Fruit fly (Drosophila melanogaster) whole organism, prepupa: ENCODE data around the gene CG46427.

Experiments used
- CG10631 ChIP-seq: fragments of 200-800 bp; sonication (Bioruptor generic); optimal IDR thresholded peaks from 2 replicates; lab custom pipeline; 2016; ENCODE audit warnings: missing biosample characterization, missing genetic modification characterization
- CG11294 ChIP-seq: fragments of 200-800 bp; sonication (Bioruptor generic); IDR thresholded peaks from 2 replicates; pipeline ENCODE4 v1.3.6; 2022; ENCODE audit warnings: missing biosample characterization, missing genetic modification characterization
- CG11762 ChIP-seq: fragments of 200-800 bp; sonication (Bioruptor generic); optimal IDR thresholded peaks from 3 replicates; lab custom pipeline; 2016; ENCODE audit warnings: missing biosample characterization, missing genetic modification characterization; ENCODE audit not compliant: insufficient read depth
- CG15336 ChIP-seq: fragments of 200-800 bp; sonication (Bioruptor generic); IDR thresholded peaks from 2 replicates; pipeline ENCODE4 v1.3.6; 2022; ENCODE audit warnings: missing biosample characterization, missing genetic modification characterization
- CG1621 ChIP-seq: fragments of 200-800 bp; sonication (Bioruptor generic); optimal IDR thresholded peaks from 3 replicates; lab custom pipeline; 2018; ENCODE audit warnings: missing biosample characterization, mild to moderate bottlenecking, missing genetic modification characterization
- CG16779 ChIP-seq: fragments of 200-800 bp; sonication (Bioruptor generic); optimal IDR thresholded peaks from 3 replicates; lab custom pipeline; 2017; ENCODE audit warnings: missing biosample characterization, mild to moderate bottlenecking, missing genetic modification characterization
- CG3032 ChIP-seq: fragments of 200-800 bp; optimal IDR thresholded peaks from 2 replicates; lab custom pipeline; 2019; ENCODE audit warnings: missing biosample characterization, mild to moderate bottlenecking, missing genetic modification characterization, moderate library complexity
- CG31627 ChIP-seq: fragments of 200-800 bp; sonication (Bioruptor generic); optimal IDR thresholded peaks from 3 replicates; lab custom pipeline; 2016; ENCODE audit warnings: missing biosample characterization, missing genetic modification characterization
- CG32006 ChIP-seq: fragments of 200-800 bp; sonication (Bioruptor generic); optimal IDR thresholded peaks from 3 replicates; lab custom pipeline; 2017; ENCODE audit warnings: missing biosample characterization, mild to moderate bottlenecking, missing genetic modification characterization
- CG34406 ChIP-seq: fragments of 200-800 bp; sonication (Bioruptor generic); optimal IDR thresholded peaks from 3 replicates; lab custom pipeline; 2016; ENCODE audit warnings: missing biosample characterization, missing genetic modification characterization
- CG3919 ChIP-seq: fragments of 200-800 bp; sonication (Bioruptor generic); optimal IDR thresholded peaks from 3 replicates; lab custom pipeline; 2016; ENCODE audit warnings: missing biosample characterization, missing genetic modification characterization
- CG4318 ChIP-seq: fragments of 200-800 bp; sonication (Bioruptor generic); optimal IDR thresholded peaks from 3 replicates; lab custom pipeline; 2017; ENCODE audit warnings: missing biosample characterization, mild to moderate bottlenecking, missing genetic modification characterization
- CG6163 ChIP-seq: fragments of 200-800 bp; sonication (Bioruptor generic); IDR thresholded peaks from 3 replicates; pipeline ENCODE4 v1.3.6; 2022; ENCODE audit warnings: missing biosample characterization, missing genetic modification characterization
- CG6276 ChIP-seq: fragments of 200-800 bp; sonication (Bioruptor generic); optimal IDR thresholded peaks from 2 replicates; lab custom pipeline; 2017; ENCODE audit warnings: missing biosample characterization, mild to moderate bottlenecking, missing genetic modification characterization
- CG6792 ChIP-seq: fragments of 200-800 bp; sonication (Bioruptor generic); optimal IDR thresholded peaks from 3 replicates; lab custom pipeline; 2016; ENCODE audit warnings: missing biosample characterization, missing genetic modification characterization
- CG6854 ChIP-seq: fragments of 200-800 bp; sonication (Bioruptor generic); optimal IDR thresholded peaks from 2 replicates; lab custom pipeline; 2017; ENCODE audit warnings: missing biosample characterization, mild to moderate bottlenecking, missing genetic modification characterization
- CG7368 ChIP-seq: fragments of 200-800 bp; sonication (Bioruptor generic); optimal IDR thresholded peaks from 3 replicates; lab custom pipeline; 2016; ENCODE audit warnings: missing biosample characterization, missing genetic modification characterization
- CG8119 ChIP-seq: fragments of 200-800 bp; sonication (Bioruptor generic); IDR thresholded peaks from 3 replicates; pipeline ENCODE4 v1.3.6; 2022; ENCODE audit warnings: missing biosample characterization, missing genetic modification characterization
- CG8632 ChIP-seq: fragments of 200-800 bp; sonication (Bioruptor generic); optimal IDR thresholded peaks from 3 replicates; lab custom pipeline; 2016; ENCODE audit warnings: missing biosample characterization, missing genetic modification characterization
- CG9139 ChIP-seq: fragments of 200-800 bp; sonication (Bioruptor generic); optimal IDR thresholded peaks from 3 replicates; lab custom pipeline; 2017; ENCODE audit warnings: missing biosample characterization, mild to moderate bottlenecking, missing genetic modification characterization
- Eip75B ChIP-seq: fragments of 200-800 bp; sonication (Bioruptor generic); optimal IDR thresholded peaks from 3 replicates; lab custom pipeline; 2016; ENCODE audit warnings: missing biosample characterization, missing genetic modification characterization
- Eip78C ChIP-seq: fragments of 200-800 bp; sonication (Bioruptor generic); peaks from one replicate; lab custom pipeline; 2016; ENCODE audit warnings: missing biosample characterization, missing genetic modification characterization
- Eip93F ChIP-seq: fragments of 200-800 bp; sonication (Bioruptor generic); optimal IDR thresholded peaks from 2 replicates; lab custom pipeline; 2016; ENCODE audit warnings: missing biosample characterization, mild to moderate bottlenecking, missing genetic modification characterization
- Ets21C ChIP-seq: fragments of 200-800 bp; sonication (Bioruptor generic); optimal IDR thresholded peaks from 3 replicates; lab custom pipeline; 2016; ENCODE audit warnings: missing biosample characterization, missing genetic modification characterization
- Ets96B ChIP-seq: fragments of 200-800 bp; optimal IDR thresholded peaks from 2 replicates; lab custom pipeline; 2019; ENCODE audit warnings: missing biosample characterization, mild to moderate bottlenecking, missing genetic modification characterization, moderate library complexity
- Gug ChIP-seq: fragments of 200-800 bp; sonication (Bioruptor generic); IDR thresholded peaks from 2 replicates; pipeline ENCODE4 v1.3.6; 2022; ENCODE audit warnings: missing biosample characterization, missing genetic modification characterization
- Hr39 ChIP-seq: fragments of 200-800 bp; sonication (Bioruptor generic); optimal IDR thresholded peaks from 2 replicates; lab custom pipeline; 2016; ENCODE audit warnings: missing biosample characterization, missing genetic modification characterization
- OdsH ChIP-seq: fragments of 200-800 bp; sonication (Bioruptor generic); optimal IDR thresholded peaks from 3 replicates; lab custom pipeline; 2016; ENCODE audit warnings: missing biosample characterization, missing genetic modification characterization
- Smox ChIP-seq: fragments of 200-800 bp; sonication (Bioruptor generic); optimal IDR thresholded peaks from 3 replicates; lab custom pipeline; 2016; ENCODE audit warnings: missing biosample characterization, missing genetic modification characterization
- Sox102F ChIP-seq: fragments of 200-800 bp; sonication (Bioruptor generic); optimal IDR thresholded peaks from 2 replicates; lab custom pipeline; 2016; ENCODE audit warnings: missing biosample characterization, mild to moderate bottlenecking, missing genetic modification characterization
- Sox14 ChIP-seq: fragments of 200-800 bp; sonication (Bioruptor generic); optimal IDR thresholded peaks from 3 replicates; lab custom pipeline; 2016; ENCODE audit warnings: missing biosample characterization, missing genetic modification characterization
- achi ChIP-seq: fragments of 200-800 bp; sonication (Bioruptor generic); optimal IDR thresholded peaks from 3 replicates; lab custom pipeline; 2016; ENCODE audit warnings: missing biosample characterization, missing genetic modification characterization
- acj6 ChIP-seq: fragments of 200-800 bp; sonication (Bioruptor generic); optimal IDR thresholded peaks from 3 replicates; lab custom pipeline; 2016; ENCODE audit warnings: missing biosample characterization, missing genetic modification characterization
- dac ChIP-seq: fragments of 200-800 bp; sonication (Bioruptor generic); optimal IDR thresholded peaks from 2 replicates; lab custom pipeline; 2017; ENCODE audit warnings: missing biosample characterization, mild to moderate bottlenecking, missing genetic modification characterization
- dsx ChIP-seq: fragments of 200-800 bp; optimal IDR thresholded peaks from 3 replicates; lab custom pipeline; 2019; ENCODE audit warnings: missing biosample characterization, mild to moderate bottlenecking, missing genetic modification characterization, moderate library complexity; ENCODE audit not compliant: poor library complexity, severe bottlenecking
- eg ChIP-seq: fragments of 200-800 bp; sonication (Bioruptor generic); IDR thresholded peaks from 3 replicates; pipeline ENCODE4 v1.3.6; 2022; ENCODE audit warnings: missing biosample characterization, missing genetic modification characterization
- esn ChIP-seq: fragments of 200-800 bp; sonication (Bioruptor generic); optimal IDR thresholded peaks from 2 replicates; lab custom pipeline; 2016; ENCODE audit warnings: missing biosample characterization, mild to moderate bottlenecking, missing genetic modification characterization, moderate library complexity
- fd59A ChIP-seq: fragments of 200-800 bp; sonication (Bioruptor generic); optimal IDR thresholded peaks from 2 replicates; lab custom pipeline; 2017; ENCODE audit warnings: missing biosample characterization, mild to moderate bottlenecking, missing genetic modification characterization, missing genetic modification reagents
- fd85E ChIP-seq: fragments of 200-800 bp; sonication (Bioruptor generic); optimal IDR thresholded peaks from 3 replicates; lab custom pipeline; 2016; ENCODE audit warnings: missing biosample characterization, missing genetic modification characterization
- fkh ChIP-seq: fragments of 200-800 bp; sonication (Bioruptor generic); optimal IDR thresholded peaks from 3 replicates; lab custom pipeline; 2017; ENCODE audit warnings: missing biosample characterization, mild to moderate bottlenecking, missing genetic modification characterization, moderate library complexity
- lz ChIP-seq: fragments of 200-800 bp; sonication (Bioruptor generic); optimal IDR thresholded peaks from 3 replicates; lab custom pipeline; 2016; ENCODE audit warnings: missing biosample characterization, missing genetic modification characterization
- net ChIP-seq: fragments of 200-800 bp; sonication (Bioruptor generic); optimal IDR thresholded peaks from 3 replicates; lab custom pipeline; 2016; ENCODE audit warnings: missing biosample characterization, missing genetic modification characterization
- pdm3 ChIP-seq: fragments of 200-800 bp; sonication (Bioruptor generic); optimal IDR thresholded peaks from 3 replicates; lab custom pipeline; 2016; ENCODE audit warnings: missing biosample characterization, missing genetic modification characterization
- salr ChIP-seq, 2 experiments: fragments of 200-800 bp; sonication (Bioruptor generic); optimal IDR thresholded peaks; 3 replicates each; lab custom pipeline; 2016 to 2018; ENCODE audit warnings: missing biosample characterization in 2 of 2, missing genetic modification characterization in 2 of 2, mild to moderate bottlenecking in 1 of 2
- spab ChIP-seq: fragments of 200-800 bp; sonication (Bioruptor generic); optimal IDR thresholded peaks from 2 replicates; lab custom pipeline; 2017; ENCODE audit warnings: missing biosample characterization, mild to moderate bottlenecking, missing genetic modification characterization, missing genetic modification reagents
- ss ChIP-seq, 2 experiments: fragments of 200-800 bp; sonication (Bioruptor generic); optimal IDR thresholded peaks; 2 replicates in 1 of 2; 3 replicates in 1 of 2; lab custom pipeline; 2017 to 2018; ENCODE audit warnings: mild to moderate bottlenecking in 2 of 2, missing biosample characterization in 2 of 2, missing genetic modification characterization in 2 of 2, moderate library complexity in 1 of 2
- svp ChIP-seq: fragments of 200-800 bp; sonication (Bioruptor generic); peaks from one replicate; lab custom pipeline; 2016; ENCODE audit warnings: missing biosample characterization, missing genetic modification characterization
- topi ChIP-seq: fragments of 200-800 bp; sonication (Bioruptor generic); optimal IDR thresholded peaks from 3 replicates; lab custom pipeline; 2016; ENCODE audit warnings: missing biosample characterization, missing genetic modification characterization
- vri ChIP-seq: fragments of 200-800 bp; sonication (Bioruptor generic); optimal IDR thresholded peaks from 3 replicates; lab custom pipeline; 2016; ENCODE audit warnings: missing biosample characterization, mild to moderate bottlenecking, missing genetic modification characterization

Gene CG46427

DNA sequence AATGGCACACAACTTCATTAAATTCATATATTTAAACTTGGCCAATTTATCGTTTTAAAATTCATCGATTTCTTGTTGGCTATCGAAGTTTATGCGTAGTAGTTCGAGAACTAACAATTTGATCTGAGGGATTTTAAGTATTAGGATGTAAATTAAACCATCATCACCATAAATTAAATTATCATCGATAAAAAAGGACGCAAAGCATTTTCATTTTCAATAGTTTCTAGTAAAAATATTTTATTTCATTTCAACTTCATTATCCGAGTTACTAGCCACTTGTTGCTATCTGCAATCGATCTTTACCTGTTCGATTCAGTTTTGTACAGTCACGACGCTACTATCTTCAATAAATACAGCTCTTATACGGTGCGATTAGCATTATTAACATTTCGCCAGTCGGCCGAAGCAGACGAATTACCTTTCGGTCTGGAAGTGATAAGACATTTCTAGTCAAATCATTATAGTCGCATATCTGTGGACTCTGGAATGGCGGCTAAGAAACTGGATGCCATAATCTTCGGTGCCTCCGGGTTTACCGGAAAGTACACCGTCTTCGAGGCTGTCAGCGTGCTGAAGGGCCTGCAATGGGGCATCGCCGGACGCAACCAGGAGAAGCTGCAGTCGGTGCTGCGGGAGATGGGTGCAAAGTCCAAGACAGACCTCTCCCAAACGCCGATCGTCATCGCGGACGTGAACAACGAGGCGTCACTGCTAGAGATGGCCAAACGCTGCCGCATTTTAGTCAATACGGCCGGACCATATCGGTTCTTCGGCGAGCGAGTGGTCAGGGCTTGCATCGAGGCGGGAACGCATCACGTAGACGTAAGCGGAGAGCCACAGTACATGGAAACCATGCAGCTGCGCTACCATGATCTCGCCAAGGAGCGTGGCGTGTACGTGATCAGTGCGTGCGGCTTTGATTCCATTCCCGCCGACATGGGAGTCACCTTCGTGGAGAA lies 32.4 kb downstream of the CG46427 start, which contains the start of gene CG5167:
Gene CG5167, plus strand, starts transcription at position 298 of the 962 bp plus-strand sequence.
- peak; percentile 26 for TF ChIP-seq CG31627 (GFP tag; lab: Kevin White, UChicago)
- TF ChIP-seq Eip93F: peak; percentile 21
- peak; percentile 87 for TF ChIP-seq Eip78C (GFP tag; lab: Kevin White, UChicago)
- no peak; the same call in 1 of the 2 replicates for TF ChIP-seq Gug (GFP tag; lab: Robert Waterston, UW)
- no peak for TF ChIP-seq Ets21C (GFP tag; lab: Kevin White, UChicago)
- no peak for TF ChIP-seq CG32006 (GFP tag; lab: Kevin White, UChicago)
- no peak for TF ChIP-seq CG6792 (GFP tag; lab: Kevin White, UChicago)
- TF ChIP-seq pdm3 (GFP tag; lab: Kevin White, UChicago): no peak
- TF ChIP-seq net (GFP tag; lab: Kevin White, UChicago): peak; percentile 76
- TF ChIP-seq CG4318 (GFP tag; lab: Kevin White, UChicago): no peak
- TF ChIP-seq CG15336: peak; percentile 42; the same call in 1 of the 2 replicates
- TF ChIP-seq CG8119: peak; percentile 59
- peak; percentile 25 for TF ChIP-seq Ets96B
- TF ChIP-seq salr (GFP tag; optimal IDR thresholded peaks at IDR 0.05; lab: Kevin White, UChicago): peak; percentile 41 to 50
- peak; percentile 20 for TF ChIP-seq CG8632 (GFP tag; lab: Kevin White, UChicago)
- TF ChIP-seq Smox (GFP tag; lab: Kevin White, UChicago): no peak
- TF ChIP-seq CG10631: no peak
- TF ChIP-seq OdsH (GFP tag; lab: Kevin White, UChicago): no peak
- peak; percentile 46 for TF ChIP-seq Sox102F (GFP tag; lab: Kevin White, UChicago)
- TF ChIP-seq CG6854 (GFP tag; lab: Kevin White, UChicago): peak; percentile 59
- TF ChIP-seq CG3032 (tag; lab: Kevin White, UChicago): peak; percentile 7
- peak; percentile 43 for TF ChIP-seq CG3919 (GFP tag; lab: Kevin White, UChicago)
- TF ChIP-seq CG9139 (GFP tag; lab: Kevin White, UChicago): peak; percentile 87
- peak; percentile 25 for TF ChIP-seq fkh (GFP tag; lab: Kevin White, UChicago)
- no peak for TF ChIP-seq dac (GFP tag; lab: Kevin White, UChicago)
- TF ChIP-seq Sox14 (GFP tag; lab: Kevin White, UChicago): peak; percentile 19
- TF ChIP-seq achi (GFP tag; lab: Kevin White, UChicago): peak; percentile 32
- peak; percentile 70 for TF ChIP-seq eg (GFP tag; lab: Robert Waterston, UW)
- TF ChIP-seq CG7368: no peak
- peak; percentile 92 for TF ChIP-seq CG6276
- peak; percentile 58 for TF ChIP-seq lz (GFP tag; lab: Kevin White, UChicago)
- TF ChIP-seq spab (GFP tag; lab: Kevin White, UChicago): peak; percentile 54
- TF ChIP-seq ss (GFP tag; optimal IDR thresholded peaks at IDR 0.05; lab: Kevin White, UChicago): peak; percentile 84 to 89
- peak; percentile 69 for TF ChIP-seq svp (GFP tag; lab: Kevin White, UChicago)
- TF ChIP-seq CG11762 (GFP tag; lab: Kevin White, UChicago): peak; percentile 50
- peak; percentile 46 for TF ChIP-seq Eip75B (GFP tag; lab: Kevin White, UChicago)
- TF ChIP-seq dsx: peak; percentile 2
- peak; percentile 87 for TF ChIP-seq CG16779 (tag; lab: Kevin White, UChicago)
- TF ChIP-seq CG11294 (GFP tag; lab: Robert Waterston, UW): no peak
- peak; percentile 16 for TF ChIP-seq vri (GFP tag; lab: Kevin White, UChicago)
- peak; percentile 24 for TF ChIP-seq topi (GFP tag; lab: Kevin White, UChicago)
- TF ChIP-seq CG6163 (GFP tag; lab: Robert Waterston, UW): peak; percentile 15; the same call in 1 of the 3 replicates
- peak; percentile 61 for TF ChIP-seq CG1621 (tag; lab: Kevin White, UChicago)
- no peak for TF ChIP-seq fd59A
- no peak for TF ChIP-seq acj6 (GFP tag; lab: Kevin White, UChicago)
- no peak for TF ChIP-seq fd85E (GFP tag; lab: Kevin White, UChicago)
- peak; percentile 28 for TF ChIP-seq Hr39
- TF ChIP-seq esn: peak; percentile 63
- peak; percentile 36 for TF ChIP-seq CG34406 (GFP tag; lab: Kevin White, UChicago)
